Worm (Caenorhabditis elegans): ENCODE data around the gene sdz-5.
"Not testable (repeated sequence)": the region's sequence is repeated elsewhere in the genome, so short reads cannot be mapped to it uniquely, and the experiment has no call there.

DNA sequence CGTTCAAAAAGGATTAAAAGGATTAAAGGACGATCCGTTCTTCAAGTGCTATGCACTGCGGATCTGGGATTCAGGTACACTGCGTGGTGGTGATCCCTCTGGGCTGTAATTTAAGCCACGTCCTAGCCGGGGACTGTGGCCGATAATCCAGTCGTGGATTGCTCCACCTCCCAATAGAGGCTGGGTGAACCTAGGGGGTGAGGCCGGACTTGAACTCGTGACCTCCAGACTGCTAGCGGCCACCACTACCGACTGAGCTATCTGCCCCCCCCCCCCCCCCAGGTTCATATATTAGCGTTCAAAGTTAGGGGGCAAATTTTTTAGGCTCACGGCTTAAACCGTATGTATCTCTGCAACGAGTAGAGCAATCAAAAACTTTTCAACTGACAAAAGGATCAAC lies 19.4 kb upstream of the sdz-5 start:
- not testable (repeated sequence) for TF ChIP-seq tbx-37 (GFP tag; conservative IDR thresholded peaks at IDR 0.05); ama-1 (optimal IDR thresholded peaks at IDR 0.05); aly-1 (tag; optimal IDR thresholded peaks at IDR 0.05); pes-1 (GFP tag; IDR thresholded peaks at IDR 0.05); hmg-4 (GFP tag; optimal IDR thresholded peaks at IDR 0.05); flt-1 (GFP tag; IDR thresholded peaks at IDR 0.05)

Data from whole organism, early embryonic.